Worm (Caenorhabditis elegans) whole organism, young adult: ENCODE measurements around the gene tyr-6.

Source experiments
- B0019.2 ChIP-seq: fragments of 200-800 bp; sonication (Bioruptor generic); conservative IDR thresholded peaks from 2 replicates; pipeline ENCODE4 v1.3.6; 2022; ENCODE audit warnings: missing genetic modification reagents, missing genetic modification characterization, missing compliant biosample characterization
- B0035.1 ChIP-seq: sonication (generic microtip); optimal IDR thresholded peaks from 2 replicates; lab custom pipeline; 2016; ENCODE audit warnings: missing genetic modification characterization, mild to moderate bottlenecking, missing compliant biosample characterization, missing genotype, missing genetic modification reagents
- D2030.7 ChIP-seq: fragments of 200-800 bp; sonication (Bioruptor generic); IDR thresholded peaks from 2 replicates; pipeline ENCODE4 v1.3.6; 2022; ENCODE audit warnings: missing genetic modification reagents, missing genetic modification characterization, missing compliant biosample characterization
- F52B5.7 ChIP-seq: sonication (generic microtip); optimal IDR thresholded peaks from 2 replicates; lab custom pipeline; 2016; ENCODE audit warnings: mild to moderate bottlenecking, missing genetic modification characterization, missing compliant biosample characterization
- F57A8.1 ChIP-seq: fragments of 200-800 bp; sonication (Bioruptor generic); optimal IDR thresholded peaks from 2 replicates; lab custom pipeline; 2018; ENCODE audit warnings: mild to moderate bottlenecking, missing genetic modification characterization, moderate library complexity, missing compliant biosample characterization
- F57C9.4 ChIP-seq: sonication (generic microtip); optimal IDR thresholded peaks from 2 replicates; lab custom pipeline; 2017; ENCODE audit warnings: mild to moderate bottlenecking, missing genetic modification characterization, missing compliant biosample characterization
- K11D2.4 ChIP-seq: fragments of 200-800 bp; sonication (Bioruptor generic); IDR thresholded peaks from 2 replicates; pipeline ENCODE4 v1.3.6; 2022; ENCODE audit warnings: missing genetic modification reagents, missing genetic modification characterization, missing compliant biosample characterization
- K12H6.12 ChIP-seq: fragments of 200-800 bp; sonication (Bioruptor generic); optimal IDR thresholded peaks from 2 replicates; lab custom pipeline; 2018; ENCODE audit warnings: mild to moderate bottlenecking, missing genetic modification characterization, missing compliant biosample characterization
- T07F8.4 ChIP-seq: sonication (generic microtip); optimal IDR thresholded peaks from 2 replicates; lab custom pipeline; 2016; ENCODE audit warnings: mild to moderate bottlenecking, missing genetic modification characterization, moderate library complexity, missing compliant biosample characterization
- T26A5.8 ChIP-seq: sonication (generic microtip); optimal IDR thresholded peaks from 2 replicates; lab custom pipeline; 2016; ENCODE audit warnings: missing genetic modification characterization, missing compliant biosample characterization
- ZK185.1 ChIP-seq: sonication (generic microtip); optimal IDR thresholded peaks from 2 replicates; lab custom pipeline; 2016; ENCODE audit warnings: mild to moderate bottlenecking, missing genetic modification characterization, missing compliant biosample characterization; ENCODE audit not compliant: poor library complexity, severe bottlenecking
- akir-1 ChIP-seq: fragments of 200-800 bp; sonication (Bioruptor generic); optimal IDR thresholded peaks from 2 replicates; lab custom pipeline; 2018; ENCODE audit warnings: mild to moderate bottlenecking, missing genetic modification characterization, moderate library complexity, missing compliant biosample characterization
- aptf-2 ChIP-seq: fragments of 200-800 bp; sonication (Bioruptor generic); conservative IDR thresholded peaks from 2 replicates; pipeline ENCODE4 v1.3.6; 2022; ENCODE audit warnings: missing genetic modification reagents, missing genetic modification characterization, missing compliant biosample characterization
- aptf-3 ChIP-seq: fragments of 200-800 bp; sonication (Bioruptor generic); IDR thresholded peaks from 2 replicates; pipeline ENCODE4 v1.3.6; 2022; ENCODE audit warnings: missing genetic modification characterization, missing compliant biosample characterization
- atf-7 ChIP-seq: sonication (generic microtip); optimal IDR thresholded peaks from 2 replicates; lab custom pipeline; 2017; ENCODE audit warnings: mild to moderate bottlenecking, missing genetic modification characterization, missing compliant biosample characterization
- attf-3 ChIP-seq: fragments of 200-800 bp; sonication (Bioruptor generic); conservative IDR thresholded peaks from 2 replicates; pipeline ENCODE4 v1.3.6; 2022; ENCODE audit warnings: missing genetic modification reagents, missing genetic modification characterization, missing compliant biosample characterization
- attf-5 ChIP-seq: fragments of 200-800 bp; sonication (Bioruptor generic); optimal IDR thresholded peaks from 2 replicates; lab custom pipeline; 2018; ENCODE audit warnings: mild to moderate bottlenecking, missing genetic modification characterization, missing compliant biosample characterization
- cebp-1 ChIP-seq, 2 experiments: fragments of 200-800 bp in 1 of 2; sonication (Bioruptor generic) in 1 of 2; sonication (generic microtip) in 1 of 2; IDR thresholded peaks in 1 of 2; optimal IDR thresholded peaks in 1 of 2; 2 replicates each; pipeline versions ENCODE4 v1.3.6 to Lab custom; 2017 to 2022; ENCODE audit warnings: missing compliant biosample characterization in 2 of 2, missing genetic modification characterization in 2 of 2, mild to moderate bottlenecking in 1 of 2, missing genetic modification reagents in 1 of 2, moderate library complexity in 1 of 2
- ceh-40 ChIP-seq: fragments of 200-800 bp; sonication (Bioruptor generic); IDR thresholded peaks from 2 replicates; pipeline ENCODE4 v1.3.6; 2022; ENCODE audit warnings: missing genetic modification characterization, missing compliant biosample characterization
- dpff-1 ChIP-seq: sonication (generic microtip); optimal IDR thresholded peaks from 2 replicates; lab custom pipeline; 2017; ENCODE audit warnings: mild to moderate bottlenecking, missing genetic modification characterization, missing compliant biosample characterization
- dpl-1 ChIP-seq: fragments of 150-350 bp; optimal IDR thresholded peaks from 2 replicates; lab custom pipeline; 2014; ENCODE audit warnings: missing biosample characterization, missing genetic modification reagents, missing genetic modification characterization
- efl-1 ChIP-seq: fragments of 150-350 bp; optimal IDR thresholded peaks from 2 replicates; lab custom pipeline; 2014; ENCODE audit warnings: missing biosample characterization, missing genetic modification reagents, missing genetic modification characterization
- egl-44 ChIP-seq: fragments of 200-800 bp; sonication (Bioruptor generic); IDR thresholded peaks from 2 replicates; pipeline ENCODE4 v1.3.6; 2022; ENCODE audit warnings: missing genetic modification reagents, missing genetic modification characterization, missing compliant biosample characterization
- fkh-3 ChIP-seq: sonication (generic microtip); optimal IDR thresholded peaks from 2 replicates; lab custom pipeline; 2016; ENCODE audit warnings: mild to moderate bottlenecking, missing genetic modification characterization, missing compliant biosample characterization
- gei-17 ChIP-seq: fragments of 200-800 bp; sonication (Bioruptor generic); optimal IDR thresholded peaks from 2 replicates; lab custom pipeline; 2018; ENCODE audit warnings: mild to moderate bottlenecking, missing genetic modification characterization, missing compliant biosample characterization
- hlh-12 ChIP-seq: sonication (generic microtip); optimal IDR thresholded peaks from 2 replicates; lab custom pipeline; 2016; ENCODE audit warnings: missing genetic modification characterization, missing compliant biosample characterization
- lag-1 ChIP-seq: fragments of 200-800 bp; sonication (Bioruptor generic); IDR thresholded peaks from 2 replicates; pipeline ENCODE4 v1.3.6; 2022; ENCODE audit warnings: missing genetic modification reagents, missing genetic modification characterization, missing compliant biosample characterization
- lir-1 ChIP-seq: fragments of 200-800 bp; sonication (Bioruptor generic); conservative IDR thresholded peaks from 2 replicates; pipeline ENCODE4 v1.3.6; 2022; ENCODE audit warnings: missing genetic modification reagents, missing genetic modification characterization, missing compliant biosample characterization
- madf-3 ChIP-seq: fragments of 200-800 bp; sonication (Bioruptor generic); IDR thresholded peaks from 2 replicates; pipeline ENCODE4 v1.3.6; 2022; ENCODE audit warnings: missing genetic modification reagents, missing genetic modification characterization, missing compliant biosample characterization
- nhr-80 ChIP-seq: sonication (generic microtip); optimal IDR thresholded peaks from 2 replicates; lab custom pipeline; 2016; ENCODE audit warnings: missing genetic modification characterization, missing compliant biosample characterization
- nhr-90 ChIP-seq: sonication (generic microtip); optimal IDR thresholded peaks from 2 replicates; lab custom pipeline; 2016; ENCODE audit warnings: missing genotype, mild to moderate bottlenecking, missing genetic modification characterization, missing compliant biosample characterization
- pbrm-1 ChIP-seq: fragments of 200-800 bp; sonication (Bioruptor generic); IDR thresholded peaks from 2 replicates; pipeline ENCODE4 v1.3.6; 2022; ENCODE audit warnings: missing genetic modification reagents, missing genetic modification characterization, missing compliant biosample characterization
- rcor-1 ChIP-seq: fragments of 200-800 bp; sonication (Bioruptor generic); IDR thresholded peaks from 2 replicates; pipeline ENCODE4 v1.3.6; 2022; ENCODE audit warnings: missing genetic modification reagents, missing genetic modification characterization, missing compliant biosample characterization
- repo-1 ChIP-seq: sonication (generic microtip); optimal IDR thresholded peaks from 2 replicates; lab custom pipeline; 2017; ENCODE audit warnings: mild to moderate bottlenecking, missing genetic modification characterization, missing compliant biosample characterization
- sea-2 ChIP-seq: fragments of 200-800 bp; sonication (Bioruptor generic); IDR thresholded peaks from 2 replicates; pipeline ENCODE4 v1.3.6; 2022; ENCODE audit warnings: missing genetic modification characterization, missing compliant biosample characterization
- snpc-1.3 ChIP-seq: sonication (generic microtip); optimal IDR thresholded peaks from 2 replicates; lab custom pipeline; 2017; ENCODE audit warnings: missing genetic modification characterization, mild to moderate bottlenecking, missing compliant biosample characterization, antibody characterized with exemption, moderate library complexity, missing genotype, missing genetic modification reagents; ENCODE audit not compliant: insufficient read depth
- snpc-3.4 ChIP-seq: sonication (generic microtip); optimal IDR thresholded peaks from 2 replicates; lab custom pipeline; 2017; ENCODE audit warnings: missing genetic modification characterization, mild to moderate bottlenecking, missing compliant biosample characterization, antibody characterized with exemption, moderate library complexity, missing genotype, missing genetic modification reagents
- snpc-4 ChIP-seq, 5 experiments: fragments of 150-350 bp in 1 of 5; sonication (generic microtip) in 4 of 5; optimal IDR thresholded peaks; 2 replicates each; lab custom pipeline; 2014 to 2018; ENCODE audit warnings: missing genetic modification characterization in 5 of 5, missing biosample characterization in 3 of 5, antibody characterized with exemption in 2 of 5, mild to moderate bottlenecking in 2 of 5, missing compliant biosample characterization in 2 of 5, missing genotype in 2 of 5, moderate library complexity in 2 of 5, missing genetic modification reagents in 1 of 5
- somi-1 ChIP-seq: fragments of 200-800 bp; sonication (Bioruptor generic); optimal IDR thresholded peaks from 2 replicates; lab custom pipeline; 2018; ENCODE audit warnings: mild to moderate bottlenecking, missing genetic modification characterization, missing compliant biosample characterization
- ztf-22 ChIP-seq: fragments of 200-800 bp; sonication (Bioruptor generic); optimal IDR thresholded peaks from 2 replicates; lab custom pipeline; 2018; ENCODE audit warnings: mild to moderate bottlenecking, missing genetic modification characterization, moderate library complexity, missing compliant biosample characterization
- ztf-6 ChIP-seq: fragments of 200-800 bp; sonication (Bioruptor generic); IDR thresholded peaks from 2 replicates; pipeline ENCODE4 v1.3.6; 2022; ENCODE audit warnings: missing genetic modification reagents, missing genetic modification characterization, missing compliant biosample characterization

tyr-6 gene

ce11 chrIV:6517859-6518258 lies 37.5 kb downstream of the tyr-6 start, which contains the start of gene C01G5.7:
Gene C01G5.7 (plus strand): TSS chrIV:6518159.
- TF ChIP-seq F57C9.4 = no peak
- TF ChIP-seq efl-1 = no peak
- no peak for TF ChIP-seq D2030.7 (GFP tag; lab: Robert Waterston, UW)
- no peak for TF ChIP-seq somi-1 (GFP tag; lab: Kevin White, UChicago)
- TF ChIP-seq sea-2 (GFP tag; lab: Robert Waterston, UW) = no peak
- no peak for TF ChIP-seq ztf-6
- TF ChIP-seq fkh-3 (tag; lab: Kevin White, UChicago) = no peak
- TF ChIP-seq madf-3 (GFP tag; lab: Robert Waterston, UW) = no peak
- TF ChIP-seq K11D2.4 (GFP tag; lab: Robert Waterston, UW) = no peak
- TF ChIP-seq lir-1 = no peak
- no peak for TF ChIP-seq aptf-3 (GFP tag; lab: Robert Waterston, UW)
- no peak for TF ChIP-seq F57A8.1
- TF ChIP-seq T07F8.4 (tag; lab: Kevin White, UChicago) = no peak
- no peak for TF ChIP-seq nhr-90 (tag; lab: Kevin White, UChicago)
- no peak for TF ChIP-seq rcor-1 (GFP tag; lab: Robert Waterston, UW)
- TF ChIP-seq attf-5 (GFP tag; lab: Kevin White, UChicago) = no peak
- no peak for TF ChIP-seq egl-44
- TF ChIP-seq snpc-3.4 (tag; lab: Kevin White, UChicago) = no peak
- no peak for TF ChIP-seq snpc-4 (GFP tag; optimal IDR thresholded peaks at IDR 0.05; lab: Kevin White, UChicago)
- no peak for TF ChIP-seq snpc-4 (tag; optimal IDR thresholded peaks at IDR 0.05; lab: Kevin White, UChicago)

- TF ChIP-seq dpl-1 (GFP tag; lab: Kevin White, UChicago) (no peak), somi-1 (GFP tag; lab: Kevin White, UChicago) (no peak), attf-3 (GFP tag; lab: Robert Waterston, UW) (no peak), aptf-2 (GFP tag; lab: Robert Waterston, UW) (no peak), ztf-22 (GFP tag; lab: Kevin White, UChicago) (no peak), B0035.1 (tag; lab: Kevin White, UChicago) (no peak), snpc-1.3 (tag; lab: Kevin White, UChicago) (no peak), akir-1 (GFP tag; lab: Kevin White, UChicago) (no peak), F52B5.7 (tag; lab: Kevin White, UChicago) (no peak), gei-17 (GFP tag; lab: Kevin White, UChicago) (no peak)
These were observed 39.3 kb downstream of the tyr-6 start, which contains the start of gene C01G5.9 for ce11 chrIV:6519593-6519992. Gene C01G5.9 (plus strand): TSS chrIV:6519893.

ce11 chrIV:6522305-6522917 lies 42.1 kb downstream of the tyr-6 start, which contains the start of gene ddi-1:
Gene ddi-1 (plus strand): TSS chrIV:6522867.
- TF ChIP-seq T26A5.8 = no peak
- TF ChIP-seq nhr-90 (tag; lab: Kevin White, UChicago) = no peak
- no peak for TF ChIP-seq dpff-1 (tag; lab: Kevin White, UChicago)
- TF ChIP-seq F57C9.4 = no peak
- TF ChIP-seq atf-7 = no peak
- peak; percentile 1 for TF ChIP-seq nhr-80 (tag; lab: Kevin White, UChicago)
- no peak for TF ChIP-seq B0019.2
- TF ChIP-seq repo-1 (tag; lab: Kevin White, UChicago) = no peak
- TF ChIP-seq akir-1 (GFP tag; lab: Kevin White, UChicago) = no peak
- TF ChIP-seq K12H6.12 (tag; lab: Kevin White, UChicago) = no peak
- peak; percentile 36 for TF ChIP-seq attf-5 (GFP tag; lab: Kevin White, UChicago)
- TF ChIP-seq cebp-1 (GFP tag; IDR thresholded peaks at IDR 0.05; lab: Robert Waterston, UW) = no peak
- peak; percentile 78 for TF ChIP-seq cebp-1 (tag; optimal IDR thresholded peaks at IDR 0.05; lab: Kevin White, UChicago)
- TF ChIP-seq snpc-4 (GFP tag; optimal IDR thresholded peaks at IDR 0.05; lab: Kevin White, UChicago) = no peak
- peak in 1 of 4 experiments; percentile 6 for TF ChIP-seq snpc-4 (tag; optimal IDR thresholded peaks at IDR 0.05; lab: Kevin White, UChicago)
- TF ChIP-seq T07F8.4 (tag; lab: Kevin White, UChicago) = no peak
- TF ChIP-seq ZK185.1 (tag; lab: Kevin White, UChicago) = no peak
- TF ChIP-seq ceh-40 (GFP tag; lab: Robert Waterston, UW) = no peak
- no peak for TF ChIP-seq pbrm-1
- TF ChIP-seq rcor-1 (GFP tag; lab: Robert Waterston, UW) = no peak
- TF ChIP-seq lag-1 (GFP tag; lab: Robert Waterston, UW) = no peak
- no peak for TF ChIP-seq efl-1
- TF ChIP-seq hlh-12 = no peak
